Fruit fly (Drosophila melanogaster) whole organism, adult: ENCODE measurements around the gene hang.

Experiments used
- CG11617 ChIP-seq: fragments of 200-800 bp; sonication (Bioruptor generic); optimal IDR thresholded peaks from 2 replicates; lab custom pipeline; 2017; ENCODE audit warnings: mild to moderate bottlenecking, missing biosample characterization, missing genetic modification reagents, missing genetic modification characterization
- CG12768 ChIP-seq: fragments of 200-800 bp; sonication (Bioruptor generic); optimal IDR thresholded peaks from 2 replicates; lab custom pipeline; 2017; ENCODE audit warnings: missing biosample characterization, missing genetic modification characterization, mild to moderate bottlenecking, moderate library complexity, missing genetic modification reagents
- CG14711 ChIP-seq: fragments of 200-800 bp; sonication (Bioruptor generic); optimal IDR thresholded peaks from 2 replicates; lab custom pipeline; 2018; ENCODE audit warnings: missing biosample characterization, mild to moderate bottlenecking, missing genetic modification characterization, moderate library complexity
- CG1620 ChIP-seq: fragments of 200-800 bp; sonication (Bioruptor generic); optimal IDR thresholded peaks from 2 replicates; lab custom pipeline; 2016; ENCODE audit warnings: missing biosample characterization, missing genetic modification characterization
- CG33017 ChIP-seq: fragments of 200-800 bp; sonication (Bioruptor generic); optimal IDR thresholded peaks from 2 replicates; lab custom pipeline; 2018; ENCODE audit warnings: missing biosample characterization, mild to moderate bottlenecking, missing genetic modification characterization, moderate library complexity
- CG5204 ChIP-seq: fragments of 200-800 bp; sonication (Bioruptor generic); optimal IDR thresholded peaks from 2 replicates; lab custom pipeline; 2016; ENCODE audit warnings: missing biosample characterization, missing genetic modification characterization
- CG7045 ChIP-seq: fragments of 200-800 bp; sonication (Bioruptor generic); optimal IDR thresholded peaks from 2 replicates; lab custom pipeline; 2017; ENCODE audit warnings: missing biosample characterization, mild to moderate bottlenecking, missing genetic modification characterization
- CG7101 ChIP-seq: fragments of 200-800 bp; sonication (Bioruptor generic); optimal IDR thresholded peaks from 2 replicates; lab custom pipeline; 2018; ENCODE audit warnings: missing biosample characterization, mild to moderate bottlenecking, missing genetic modification characterization, moderate library complexity
- Clk ChIP-seq: fragments of 200-800 bp; sonication (Bioruptor generic); optimal IDR thresholded peaks from 2 replicates; lab custom pipeline; 2017; ENCODE audit warnings: missing biosample characterization, missing genetic modification characterization
- Crg-1 ChIP-seq: fragments of 200-800 bp; sonication (Bioruptor generic); optimal IDR thresholded peaks from 2 replicates; lab custom pipeline; 2016; ENCODE audit warnings: missing biosample characterization, missing genetic modification characterization
- Hr96 ChIP-seq: fragments of 200-800 bp; sonication (Bioruptor generic); optimal IDR thresholded peaks from 2 replicates; lab custom pipeline; 2016; ENCODE audit warnings: missing biosample characterization, missing genetic modification characterization
- Mnt ChIP-seq: fragments of 200-800 bp; sonication (Bioruptor generic); optimal IDR thresholded peaks from 2 replicates; lab custom pipeline; 2016; ENCODE audit warnings: missing biosample characterization, mild to moderate bottlenecking, missing genetic modification characterization
- bab1 ChIP-seq: fragments of 200-800 bp; sonication (Bioruptor generic); optimal IDR thresholded peaks from 3 replicates; lab custom pipeline; 2019; ENCODE audit warnings: missing biosample characterization, mild to moderate bottlenecking, missing genetic modification characterization, moderate library complexity
- cic ChIP-seq: fragments of 200-800 bp; sonication (Bioruptor generic); optimal IDR thresholded peaks from 2 replicates; lab custom pipeline; 2017; ENCODE audit warnings: missing biosample characterization, mild to moderate bottlenecking, missing genetic modification characterization, moderate library complexity
- cnc ChIP-seq, 2 experiments: fragments of >200 bp; optimal IDR thresholded peaks; 2 replicates each; lab custom pipeline; 2017
- kay ChIP-seq: fragments of 200-800 bp; sonication (Bioruptor generic); peaks from one replicate; lab custom pipeline; 2016; ENCODE audit warnings: missing biosample characterization, missing genetic modification characterization, borderline replicate concordance
- ovo ChIP-seq: fragments of 200-800 bp; sonication (Bioruptor generic); optimal IDR thresholded peaks from 2 replicates; lab custom pipeline; 2016; ENCODE audit warnings: missing biosample characterization, missing genetic modification characterization
- pad ChIP-seq: fragments of 200-800 bp; sonication (Bioruptor generic); optimal IDR thresholded peaks from 3 replicates; lab custom pipeline; 2017; ENCODE audit warnings: missing biosample characterization, missing genetic modification characterization, mild to moderate bottlenecking, moderate library complexity, missing genetic modification reagents
- tj ChIP-seq: fragments of 200-800 bp; sonication (Bioruptor generic); optimal IDR thresholded peaks from 3 replicates; lab custom pipeline; 2017; ENCODE audit warnings: missing biosample characterization, mild to moderate bottlenecking, missing genetic modification characterization, moderate library complexity
- toe ChIP-seq: fragments of 200-800 bp; sonication (Bioruptor generic); optimal IDR thresholded peaks from 2 replicates; lab custom pipeline; 2016; ENCODE audit warnings: missing biosample characterization, missing genetic modification characterization

hang gene

DNA sequence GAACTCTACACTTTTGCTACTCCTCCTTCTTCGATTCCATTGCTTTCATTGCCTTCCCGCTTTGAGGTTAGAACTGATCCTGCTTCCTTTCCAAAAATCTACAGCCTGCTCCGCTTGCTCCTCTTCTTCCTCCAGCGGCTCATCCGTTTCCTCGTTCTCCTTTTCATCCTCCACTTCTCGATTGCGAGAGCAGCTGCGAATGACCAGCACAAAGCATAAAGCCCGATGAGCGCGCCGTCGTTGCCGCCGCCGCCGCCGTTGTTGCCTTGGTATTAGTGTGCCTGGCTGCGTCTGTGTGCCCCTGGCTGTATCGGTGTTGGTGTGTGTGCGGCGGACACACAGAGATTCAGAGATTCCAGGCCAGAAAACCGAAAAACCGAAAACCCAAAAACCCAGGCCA is 1.7 kb downstream of the hang start:
- TF ChIP-seq tj (no peak), toe (GFP tag; lab: Kevin White, UChicago) (no peak), CG14711 (tag; lab: Kevin White, UChicago) (no peak)

DNA sequence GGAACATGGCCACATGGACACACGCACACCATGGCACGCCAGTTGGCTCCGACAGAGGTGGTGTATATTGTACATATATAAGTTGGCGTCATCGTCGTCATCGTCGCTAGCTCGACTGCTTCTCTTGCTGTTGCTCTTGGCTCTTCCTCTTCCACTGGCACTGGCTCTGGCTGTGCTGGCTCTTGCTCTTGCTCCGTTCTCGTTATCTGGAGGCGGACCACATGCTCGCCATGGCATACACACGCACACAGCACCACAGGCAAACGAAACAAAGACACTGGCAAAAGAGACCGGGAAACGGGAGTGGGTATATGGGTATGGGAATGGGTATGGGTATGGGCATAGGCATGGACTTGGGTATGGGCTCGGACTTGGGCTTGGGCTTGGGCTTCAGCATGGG is 2.5 kb downstream of the hang start:
- peak; percentile 11 for TF ChIP-seq Mnt
- no peak for TF ChIP-seq Clk (GFP tag; lab: Kevin White, UChicago)
- no peak for TF ChIP-seq CG5204 (GFP tag; lab: Kevin White, UChicago)

DNA sequence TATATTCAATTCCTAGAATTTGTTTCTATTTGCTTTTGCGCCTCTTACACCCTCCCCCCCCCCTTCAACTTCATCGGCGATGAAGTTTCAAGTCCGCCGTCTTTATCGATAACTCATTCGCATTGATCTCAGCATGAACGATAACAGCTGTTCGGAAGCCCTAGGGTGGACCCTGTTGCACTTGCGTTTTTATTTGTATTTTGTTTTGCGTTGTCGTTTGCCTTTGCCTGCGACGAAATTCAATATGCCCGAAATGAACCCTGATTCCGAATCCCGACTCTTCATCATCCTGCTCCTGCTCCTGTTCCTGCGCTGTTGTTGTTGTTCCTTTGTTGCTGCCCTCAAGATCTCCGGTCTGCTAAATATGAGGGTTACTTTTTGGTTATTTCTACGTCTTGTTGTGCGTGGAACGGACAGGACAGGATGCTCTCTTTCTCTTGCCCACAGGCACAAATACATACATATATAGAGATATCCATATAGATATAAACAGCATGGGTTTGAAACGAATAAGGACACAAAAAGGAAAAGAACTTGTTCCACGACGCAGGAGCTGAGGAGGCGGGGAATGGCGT is 3.9 kb downstream of the hang start:
- TF ChIP-seq Hr96 (no peak), CG1620 (no peak), CG12768 (no peak), CG11617 (GFP tag; lab: Kevin White, UChicago) (no peak), tj (no peak), CG7045 (GFP tag; lab: Kevin White, UChicago) (no peak), CG14711 (tag; lab: Kevin White, UChicago) (no peak), pad (GFP tag; lab: Kevin White, UChicago) (no peak), CG5204 (GFP tag; lab: Kevin White, UChicago) (no peak), Crg-1 (no peak), ovo (GFP tag; lab: Kevin White, UChicago) (no peak), toe (GFP tag; lab: Kevin White, UChicago) (no peak), CG33017 (no peak), kay (no peak), cnc (optimal IDR thresholded peaks at IDR 0.05; lab: Kevin White, UChicago) (no peak), Mnt (no peak), cic (GFP tag; lab: Kevin White, UChicago) (no peak)

- TF ChIP-seq CG7045 (GFP tag; lab: Kevin White, UChicago) (no peak), CG11617 (GFP tag; lab: Kevin White, UChicago) (no peak), toe (GFP tag; lab: Kevin White, UChicago) (no peak), kay (no peak), Mnt (no peak), bab1 (GFP tag; lab: Kevin White, UChicago) (no peak), CG7101 (tag; lab: Kevin White, UChicago) (no peak), CG5204 (GFP tag; lab: Kevin White, UChicago) (no peak), cic (GFP tag; lab: Kevin White, UChicago) (no peak), Crg-1 (no peak), cnc (optimal IDR thresholded peaks at IDR 0.05; lab: Kevin White, UChicago) (no peak), tj (no peak), pad (GFP tag; lab: Kevin White, UChicago) (no peak), CG1620 (no peak), CG33017 (no peak), Hr96 (no peak)
Measured at dm6 chrX:16427786-16428400, 5.3 kb downstream of the hang start.

- TF ChIP-seq Mnt = no peak
- no peak for TF ChIP-seq CG7045 (GFP tag; lab: Kevin White, UChicago)
- TF ChIP-seq CG33017 = no peak
- no peak for TF ChIP-seq toe (GFP tag; lab: Kevin White, UChicago)
- no peak for TF ChIP-seq Hr96
- no peak for TF ChIP-seq CG12768
- TF ChIP-seq CG7101 (tag; lab: Kevin White, UChicago) = no peak
- no peak for TF ChIP-seq Crg-1
- no peak for TF ChIP-seq cnc (optimal IDR thresholded peaks at IDR 0.05; lab: Kevin White, UChicago)
- TF ChIP-seq Clk (GFP tag; lab: Kevin White, UChicago) = no peak
- no peak for TF ChIP-seq CG11617 (GFP tag; lab: Kevin White, UChicago)
- no peak for TF ChIP-seq pad (GFP tag; lab: Kevin White, UChicago)
- no peak for TF ChIP-seq kay
Measured at dm6 chrX:16428476-16428875, 5.8 kb downstream of the hang start.

- TF ChIP-seq cic (GFP tag; lab: Kevin White, UChicago) (peak; percentile 16), CG14711 (tag; lab: Kevin White, UChicago) (peak; percentile 43), toe (GFP tag; lab: Kevin White, UChicago) (no peak), pad (GFP tag; lab: Kevin White, UChicago) (peak; percentile 54), tj (peak; percentile 53), cnc (optimal IDR thresholded peaks at IDR 0.05; lab: Kevin White, UChicago) (no peak), Crg-1 (peak; percentile 68), CG33017 (peak; percentile 4), CG11617 (GFP tag; lab: Kevin White, UChicago) (peak; percentile 59), CG1620 (peak; percentile 28), ovo (GFP tag; lab: Kevin White, UChicago) (no peak), bab1 (GFP tag; lab: Kevin White, UChicago) (peak; percentile 70), kay (no peak), CG5204 (GFP tag; lab: Kevin White, UChicago) (no peak), CG7045 (GFP tag; lab: Kevin White, UChicago) (no peak), CG12768 (no peak), Clk (GFP tag; lab: Kevin White, UChicago) (no peak), CG7101 (tag; lab: Kevin White, UChicago) (peak; percentile 51), Mnt (peak; percentile 85), Hr96 (no peak)
Measured at dm6 chrX:16441245-16441644, 18.6 kb downstream of the hang start, which contains the start of the genes Cdc50 and rngo. Gene Cdc50 (minus strand): TSS chrX:16441296. Gene rngo (plus strand): TSS chrX:16441433.
